Worm (Caenorhabditis elegans): ENCODE data around the gene T22G5.1.

The T22G5.1 gene

DNA sequence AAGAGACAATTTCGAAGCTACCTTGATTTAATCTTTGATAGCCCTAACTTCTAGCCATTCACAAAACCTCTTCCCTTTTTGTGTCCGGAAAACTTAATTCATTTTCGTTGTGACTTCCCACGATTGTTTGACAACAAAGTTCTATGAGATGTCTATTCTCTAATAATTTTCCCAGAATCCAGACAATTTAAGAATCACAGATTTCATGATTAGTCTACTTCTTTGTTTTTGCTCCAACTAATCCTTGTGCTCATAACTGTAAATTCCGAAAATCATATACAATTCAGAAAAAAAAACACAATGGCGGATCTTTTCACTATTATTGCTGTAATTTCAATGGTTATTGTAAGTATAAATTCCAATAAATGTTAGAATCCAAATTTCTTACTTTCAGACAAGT lies 14.1 kb upstream of the T22G5.1 start, which contains the start of gene srx-137:
srx-137 (plus strand) TSS at position 301 of the 400 bp plus-strand sequence.
- TF ChIP-seq zim-3 (tag; optimal IDR thresholded peaks at IDR 0.05) (no peak), cebp-2 (GFP tag; IDR thresholded peaks at IDR 0.05) (no peak), T26A5.8 (tag; optimal IDR thresholded peaks at IDR 0.05) (no peak), B0336.3 (GFP tag; IDR thresholded peaks at IDR 0.05) (no peak), atf-7 (tag; optimal IDR thresholded peaks at IDR 0.05) (no peak)

ce11 chrV:13863700-13864099 lies 12.9 kb upstream of the T22G5.1 start:
- TF ChIP-seq lin-26 (GFP tag; IDR thresholded peaks at IDR 0.05): no peak
- TF ChIP-seq aptf-3 (GFP tag; IDR thresholded peaks at IDR 0.05): no peak
- no peak for TF ChIP-seq unc-130 (GFP tag; optimal IDR thresholded peaks at IDR 0.05)
- no peak for TF ChIP-seq C17E4.6 (GFP tag; IDR thresholded peaks at IDR 0.05)
- no peak for TF ChIP-seq nfya-2 (GFP tag; IDR thresholded peaks at IDR 0.05)
- no peak for TF ChIP-seq K11D2.4 (GFP tag; IDR thresholded peaks at IDR 0.05)
- TF ChIP-seq athp-1 (tag; optimal IDR thresholded peaks at IDR 0.05): no peak
- TF ChIP-seq ekl-4 (GFP tag; IDR thresholded peaks at IDR 0.05): no peak
- no peak for TF ChIP-seq xnd-1 (tag; optimal IDR thresholded peaks at IDR 0.05)
- TF ChIP-seq ama-1 (optimal IDR thresholded peaks at IDR 0.05): no peak
- TF ChIP-seq ama-1 (GFP tag; optimal IDR thresholded peaks at IDR 0.05): no peak
- TF ChIP-seq ceh-100 (GFP tag; IDR thresholded peaks at IDR 0.05): no peak
- TF ChIP-seq ceh-40 (GFP tag; IDR thresholded peaks at IDR 0.05): no peak
- no peak for TF ChIP-seq F23B12.7 (tag; optimal IDR thresholded peaks at IDR 0.05; ENCODE audit: insufficient read depth)
- no peak for TF ChIP-seq atf-7 (tag; optimal IDR thresholded peaks at IDR 0.05)
- no peak for TF ChIP-seq die-1 (tag; optimal IDR thresholded peaks at IDR 0.05)
- no peak for TF ChIP-seq B0336.3 (GFP tag; IDR thresholded peaks at IDR 0.05)
- TF ChIP-seq hmg-1.2 (GFP tag; IDR thresholded peaks at IDR 0.05): no peak
- no peak for TF ChIP-seq Y95B8A.8 (GFP tag; IDR thresholded peaks at IDR 0.05)
- no peak for TF ChIP-seq let-526 (GFP tag; IDR thresholded peaks at IDR 0.05)
- no peak for TF ChIP-seq snpc-1.3 (tag; optimal IDR thresholded peaks at IDR 0.05; ENCODE audit: insufficient read depth)

DNA sequence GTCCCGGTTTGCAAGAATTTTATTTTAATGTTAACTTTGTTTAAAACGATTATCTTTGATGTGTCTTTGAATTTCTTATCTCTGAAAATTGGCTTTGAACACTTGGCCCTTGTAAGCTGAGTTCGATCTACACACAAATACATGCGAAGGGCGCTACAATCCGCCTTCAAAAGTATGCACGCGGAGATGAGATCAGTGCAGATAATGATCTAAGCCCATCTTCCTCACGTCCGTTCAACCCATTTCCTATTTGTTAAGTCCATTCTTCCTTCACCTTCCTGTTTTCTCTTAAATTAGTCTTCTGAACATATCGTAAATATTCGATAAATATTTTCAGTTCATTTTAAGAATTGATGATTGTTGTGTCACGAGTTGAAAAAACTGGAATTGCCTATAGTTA lies 10.3 kb upstream of the T22G5.1 start, which contains the start of gene nhr-175:
nhr-175 (plus strand) TSS at position 339 of the 400 bp plus-strand sequence.
- no peak for TF ChIP-seq madf-6 (GFP tag; IDR thresholded peaks at IDR 0.05)
- no peak for TF ChIP-seq pbrm-1 (GFP tag; IDR thresholded peaks at IDR 0.05)
- TF ChIP-seq rpc-1 (optimal IDR thresholded peaks at IDR 0.05): no peak
- no peak for TF ChIP-seq rpc-1 (tag; optimal IDR thresholded peaks at IDR 0.05)
- TF ChIP-seq hmg-20 (GFP tag; IDR thresholded peaks at IDR 0.05): no peak
- no peak for TF ChIP-seq nhr-80 (tag; optimal IDR thresholded peaks at IDR 0.05)
- no peak for TF ChIP-seq lir-1 (GFP tag; conservative IDR thresholded peaks at IDR 0.05)
- TF ChIP-seq aptf-2 (GFP tag; conservative IDR thresholded peaks at IDR 0.05): no peak
- no peak for TF ChIP-seq nfyb-1 (GFP tag; IDR thresholded peaks at IDR 0.05)
- no peak for TF ChIP-seq F39B2.1 (GFP tag; IDR thresholded peaks at IDR 0.05)
- TF ChIP-seq let-526 (GFP tag; IDR thresholded peaks at IDR 0.05): no peak
- TF ChIP-seq ztf-3 (GFP tag; optimal IDR thresholded peaks at IDR 0.05): no peak
- TF ChIP-seq F10E7.11 (tag; optimal IDR thresholded peaks at IDR 0.05): no peak
- TF ChIP-seq lag-1 (GFP tag; IDR thresholded peaks at IDR 0.05): no peak
- TF ChIP-seq tlf-1 (GFP tag; optimal IDR thresholded peaks at IDR 0.05): no peak
- TF ChIP-seq mcd-1 (GFP tag; IDR thresholded peaks at IDR 0.05): no peak
- TF ChIP-seq ztf-22 (GFP tag; optimal IDR thresholded peaks at IDR 0.05): no peak
- no peak for TF ChIP-seq T26A5.8 (tag; optimal IDR thresholded peaks at IDR 0.05)
- no peak for TF ChIP-seq C17E4.6 (GFP tag; IDR thresholded peaks at IDR 0.05)
- no peak for TF ChIP-seq mel-28 (tag; optimal IDR thresholded peaks at IDR 0.05; ENCODE audit: borderline replicate concordance)
- TF ChIP-seq F23B12.7 (tag; optimal IDR thresholded peaks at IDR 0.05; ENCODE audit: insufficient read depth): no peak

Data from whole organism, young adult.